Worm (Caenorhabditis elegans): ENCODE results near the gene Y69A2AR.28.

Gene Y69A2AR.28

ce11 chrIV:2640950-2641349 is 28.1 kb upstream of the Y69A2AR.28 start, which contains the start of the genes mdf-2 and nduv-3 (continued):
- TF ChIP-seq ceh-16 (tag; optimal IDR thresholded peaks at IDR 0.05), result no peak
- peak; percentile 85 for TF ChIP-seq lin-13 (GFP tag; optimal IDR thresholded peaks at IDR 0.05)
- TF ChIP-seq nhr-12 (tag; optimal IDR thresholded peaks at IDR 0.05), result no peak
- peak; percentile 38 for TF ChIP-seq sem-4 (tag; optimal IDR thresholded peaks at IDR 0.05)
- TF ChIP-seq elt-3 (tag; optimal IDR thresholded peaks at IDR 0.05), result no peak
- no peak for TF ChIP-seq nhr-11 (tag; optimal IDR thresholded peaks at IDR 0.05)

- TF ChIP-seq F13H6.1 (tag; optimal IDR thresholded peaks at IDR 0.05) (peak; percentile 18), nhr-129 (tag; optimal IDR thresholded peaks at IDR 0.05) (peak; percentile 45), sma-3 (GFP tag; optimal IDR thresholded peaks at IDR 0.05) (peak; percentile 23), dmd-4 (tag; optimal IDR thresholded peaks at IDR 0.05) (no peak), unc-39 (tag; optimal IDR thresholded peaks at IDR 0.05) (no peak), elt-3 (tag; optimal IDR thresholded peaks at IDR 0.05) (no peak), C34F6.9 (tag; optimal IDR thresholded peaks at IDR 0.05) (peak; percentile 4), sma-9 (GFP tag; optimal IDR thresholded peaks at IDR 0.05) (peak; percentile 16), sma-9 (tag; optimal IDR thresholded peaks at IDR 0.05) (no peak), gmeb-1 (tag; optimal IDR thresholded peaks at IDR 0.05) (peak; percentile 46), crh-2 (tag; optimal IDR thresholded peaks at IDR 0.05) (peak; percentile 17), unc-55 (GFP tag; optimal IDR thresholded peaks at IDR 0.05) (peak; percentile 33), nhr-10 (tag; optimal IDR thresholded peaks at IDR 0.05) (no peak), lin-11 (tag; optimal IDR thresholded peaks at IDR 0.05) (peak; percentile 22), lin-13 (GFP tag; optimal IDR thresholded peaks at IDR 0.05) (peak; percentile 1), lsy-2 (tag; optimal IDR thresholded peaks at IDR 0.05) (peak; percentile 41 to 50)
These were observed 26.9 kb upstream of the Y69A2AR.28 start for ce11 chrIV:2639666-2640273.

ce11 chrIV:2634992-2635391 is 22.1 kb upstream of the Y69A2AR.28 start:
- TF ChIP-seq sma-3 (GFP tag; optimal IDR thresholded peaks at IDR 0.05) (no peak), lin-39 (tag; optimal IDR thresholded peaks at IDR 0.05) (no peak), nhr-21 (tag; optimal IDR thresholded peaks at IDR 0.05) (no peak), R02D3.7 (tag; optimal IDR thresholded peaks at IDR 0.05) (no peak), zag-1 (tag; optimal IDR thresholded peaks at IDR 0.05) (no peak), gmeb-1 (tag; optimal IDR thresholded peaks at IDR 0.05) (no peak), nhr-25 (tag; optimal IDR thresholded peaks at IDR 0.05) (no peak), ztf-1 (GFP tag; conservative IDR thresholded peaks at IDR 0.05) (no peak), skn-1 (tag; optimal IDR thresholded peaks at IDR 0.05) (no peak), C34F6.9 (tag; optimal IDR thresholded peaks at IDR 0.05) (no peak), alr-1 (tag; optimal IDR thresholded peaks at IDR 0.05) (no peak), mdl-1 (tag; optimal IDR thresholded peaks at IDR 0.05) (no peak), nhr-23 (tag; optimal IDR thresholded peaks at IDR 0.05) (no peak), nhr-129 (tag; optimal IDR thresholded peaks at IDR 0.05) (no peak)

ce11 chrIV:2630145-2630544 is 17.3 kb upstream of the Y69A2AR.28 start:
- TF ChIP-seq Y55F3AM.14 (GFP tag; optimal IDR thresholded peaks at IDR 0.05) (no peak), sma-9 (GFP tag; optimal IDR thresholded peaks at IDR 0.05) (no peak), sma-9 (tag; optimal IDR thresholded peaks at IDR 0.05) (no peak), lsy-2 (tag; optimal IDR thresholded peaks at IDR 0.05) (no peak), elt-3 (tag; optimal IDR thresholded peaks at IDR 0.05) (no peak), nhr-23 (tag; optimal IDR thresholded peaks at IDR 0.05) (no peak), crh-2 (tag; optimal IDR thresholded peaks at IDR 0.05) (no peak), nhr-129 (tag; optimal IDR thresholded peaks at IDR 0.05) (no peak), ztf-1 (GFP tag; conservative IDR thresholded peaks at IDR 0.05) (no peak), sma-3 (GFP tag; optimal IDR thresholded peaks at IDR 0.05) (no peak), snpc-4 (tag; optimal IDR thresholded peaks at IDR 0.05) (no peak), nhr-25 (tag; optimal IDR thresholded peaks at IDR 0.05) (no peak)

- TF ChIP-seq ztf-4 (tag; optimal IDR thresholded peaks at IDR 0.05), result no peak
- no peak for TF ChIP-seq F13H6.1 (tag; optimal IDR thresholded peaks at IDR 0.05)
- no peak for TF ChIP-seq zag-1 (tag; optimal IDR thresholded peaks at IDR 0.05)
- TF ChIP-seq alr-1 (tag; optimal IDR thresholded peaks at IDR 0.05), result no peak
- no peak for TF ChIP-seq nhr-11 (tag; optimal IDR thresholded peaks at IDR 0.05)
- TF ChIP-seq Y55F3AM.14 (GFP tag; optimal IDR thresholded peaks at IDR 0.05), result no peak
- no peak for TF ChIP-seq sma-3 (GFP tag; optimal IDR thresholded peaks at IDR 0.05)
- TF ChIP-seq nhr-25 (tag; optimal IDR thresholded peaks at IDR 0.05), result no peak
- TF ChIP-seq R02D3.7 (tag; optimal IDR thresholded peaks at IDR 0.05), result no peak
- TF ChIP-seq ztf-1 (GFP tag; conservative IDR thresholded peaks at IDR 0.05), result no peak
- no peak for TF ChIP-seq crh-2 (tag; optimal IDR thresholded peaks at IDR 0.05)
- TF ChIP-seq unc-62 (GFP tag; optimal IDR thresholded peaks at IDR 0.05), result no peak
- no peak for TF ChIP-seq ceh-16 (tag; optimal IDR thresholded peaks at IDR 0.05)
- TF ChIP-seq nhr-12 (tag; optimal IDR thresholded peaks at IDR 0.05), result no peak
- TF ChIP-seq skn-1 (tag; optimal IDR thresholded peaks at IDR 0.05), result no peak
- no peak for TF ChIP-seq peb-1 (tag; optimal IDR thresholded peaks at IDR 0.05)
These were observed 15.3 kb upstream of the Y69A2AR.28 start, which contains the start of gene ngn-1 for ce11 chrIV:2628171-2628570. ngn-1 (minus strand) TSS chrIV:2628271.

All from whole organism, L2 larva.